Worm (Caenorhabditis elegans): ENCODE data around the gene srsx-29.

The srsx-29 gene

DNA sequence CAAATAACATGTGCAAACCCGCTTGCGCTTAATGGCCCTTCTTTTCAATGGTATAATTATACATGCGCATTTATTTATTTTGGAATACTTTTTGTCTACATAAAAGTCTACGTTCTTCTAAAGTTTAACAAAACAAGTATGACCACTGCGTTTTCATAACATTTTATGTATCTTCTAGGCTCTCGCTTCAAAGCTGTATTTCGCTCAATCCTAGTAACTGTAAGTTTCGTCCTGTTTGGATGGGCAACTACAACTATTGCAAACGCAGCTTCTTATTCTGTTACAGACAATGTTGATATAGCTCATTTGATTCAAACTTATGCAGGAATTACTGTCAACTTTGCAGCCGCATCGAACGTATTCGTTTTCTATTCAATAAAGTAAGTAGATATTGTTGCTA lies 5.1 kb upstream of the srsx-29 start, which contains the start of gene srsx-27:
Gene srsx-27 (plus strand): TSS at position 301 of the 400 bp plus-strand sequence.
- TF ChIP-seq rec-8 (tag; optimal IDR thresholded peaks at IDR 0.05) (no peak), nfya-1 (tag; optimal IDR thresholded peaks at IDR 0.05; ENCODE audit: borderline replicate concordance, insufficient read depth) (no peak), madf-10 (tag; optimal IDR thresholded peaks at IDR 0.05) (no peak), hsf-1 (GFP tag; IDR thresholded peaks at IDR 0.05) (no peak), madf-3 (GFP tag; IDR thresholded peaks at IDR 0.05) (no peak), ztf-6 (GFP tag; IDR thresholded peaks at IDR 0.05) (no peak), ceh-79 (tag; optimal IDR thresholded peaks at IDR 0.05) (no peak), nhr-179 (tag; optimal IDR thresholded peaks at IDR 0.05) (no peak), F55B11.4 (tag; optimal IDR thresholded peaks at IDR 0.05; ENCODE audit: borderline replicate concordance, insufficient read depth) (no peak), ztf-22 (GFP tag; optimal IDR thresholded peaks at IDR 0.05) (no peak), lsl-1 (GFP tag; optimal IDR thresholded peaks at IDR 0.05) (no peak), somi-1 (GFP tag; optimal IDR thresholded peaks at IDR 0.05) (no peak), mcd-1 (GFP tag; IDR thresholded peaks at IDR 0.05) (no peak), hrde-1 (tag; optimal IDR thresholded peaks at IDR 0.05; ENCODE audit: borderline replicate concordance) (no peak), sea-2 (GFP tag; IDR thresholded peaks at IDR 0.05) (no peak), gei-17 (GFP tag; optimal IDR thresholded peaks at IDR 0.05) (no peak), egl-18 (GFP tag; IDR thresholded peaks at IDR 0.05) (no peak), snpc-1.1 (tag; optimal IDR thresholded peaks at IDR 0.05; ENCODE audit: insufficient read depth) (no peak)

DNA sequence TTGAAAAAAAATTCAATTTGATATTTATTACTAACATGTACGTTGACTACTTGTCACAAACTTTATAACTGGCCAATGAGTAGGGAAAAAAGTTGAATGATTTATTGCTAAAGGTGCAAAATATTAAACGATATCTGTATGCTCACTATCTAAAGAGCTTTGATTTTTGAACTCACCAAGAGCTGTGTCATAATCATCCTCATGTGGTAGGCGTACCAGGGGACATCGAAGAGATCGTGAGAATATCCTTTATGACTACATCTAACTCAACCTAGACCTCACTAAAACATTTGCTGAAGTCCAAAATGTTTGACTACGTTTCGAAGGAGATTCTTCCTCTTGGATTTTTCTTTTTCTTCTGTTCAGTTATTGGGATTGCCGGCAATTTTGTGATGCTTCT lies 2.5 kb upstream of the srsx-29 start, which contains the start of gene srsx-28:
Gene srsx-28 (plus strand): TSS at position 301 of the 400 bp plus-strand sequence.
- TF ChIP-seq ztf-26 (tag; optimal IDR thresholded peaks at IDR 0.05): no peak

DNA sequence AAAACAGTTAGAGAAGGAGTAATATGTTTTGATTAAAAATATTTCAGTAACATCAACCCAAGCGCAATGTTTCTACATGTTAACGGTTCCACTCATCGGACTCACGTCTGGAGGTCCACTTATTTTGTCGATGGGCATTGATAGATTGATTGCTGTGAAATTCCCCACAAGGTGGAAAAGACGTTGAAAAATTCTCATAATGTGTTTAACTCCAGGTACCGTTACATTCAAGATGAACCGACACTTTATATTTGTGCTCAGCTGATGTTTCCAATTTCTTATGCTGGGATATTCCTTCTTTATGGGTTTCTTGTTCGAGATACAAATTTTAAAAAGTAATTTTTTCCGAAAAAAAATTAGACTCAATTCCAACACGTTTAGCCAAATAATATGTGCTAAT lies 1.7 kb upstream of the srsx-29 start:
- TF ChIP-seq mcd-1 (GFP tag; IDR thresholded peaks at IDR 0.05) (no peak), pha-4 (tag; optimal IDR thresholded peaks at IDR 0.05) (no peak), sptf-2 (GFP tag; optimal IDR thresholded peaks at IDR 0.05) (no peak), Y53G8AR.9 (GFP tag; conservative IDR thresholded peaks at IDR 0.05) (no peak), ztf-18 (tag; optimal IDR thresholded peaks at IDR 0.05) (no peak), nfyb-1 (GFP tag; IDR thresholded peaks at IDR 0.05) (no peak), aptf-3 (GFP tag; IDR thresholded peaks at IDR 0.05) (no peak), lir-1 (GFP tag; conservative IDR thresholded peaks at IDR 0.05) (no peak), bed-2 (GFP tag; IDR thresholded peaks at IDR 0.05) (no peak), snpc-1.3 (tag; optimal IDR thresholded peaks at IDR 0.05; ENCODE audit: insufficient read depth) (no peak), lin-35 (GFP tag; optimal IDR thresholded peaks at IDR 0.05) (no peak), F37B4.10 (GFP tag; IDR thresholded peaks at IDR 0.05) (no peak), atf-7 (tag; optimal IDR thresholded peaks at IDR 0.05) (no peak), snpc-3.4 (tag; optimal IDR thresholded peaks at IDR 0.05) (no peak), madf-3 (GFP tag; IDR thresholded peaks at IDR 0.05) (no peak), mxl-1 (tag; optimal IDR thresholded peaks at IDR 0.05) (no peak), athp-1 (tag; optimal IDR thresholded peaks at IDR 0.05) (no peak), ztf-28 (GFP tag; IDR thresholded peaks at IDR 0.05) (no peak), ztf-26 (tag; optimal IDR thresholded peaks at IDR 0.05) (no peak)
